Fruit fly (Drosophila melanogaster) S2 (cell line): ENCODE data around the gene Agpat4.

Source experiments
- CG8478 ChIP-seq: fragments of >200 bp; optimal IDR thresholded peaks from 2 replicates; lab custom pipeline; 2018
- CTCF ChIP-seq, 2 experiments: fragments of >200 bp; optimal IDR thresholded peaks; 2 replicates each; lab custom pipeline; 2018

Gene Agpat4

DNA sequence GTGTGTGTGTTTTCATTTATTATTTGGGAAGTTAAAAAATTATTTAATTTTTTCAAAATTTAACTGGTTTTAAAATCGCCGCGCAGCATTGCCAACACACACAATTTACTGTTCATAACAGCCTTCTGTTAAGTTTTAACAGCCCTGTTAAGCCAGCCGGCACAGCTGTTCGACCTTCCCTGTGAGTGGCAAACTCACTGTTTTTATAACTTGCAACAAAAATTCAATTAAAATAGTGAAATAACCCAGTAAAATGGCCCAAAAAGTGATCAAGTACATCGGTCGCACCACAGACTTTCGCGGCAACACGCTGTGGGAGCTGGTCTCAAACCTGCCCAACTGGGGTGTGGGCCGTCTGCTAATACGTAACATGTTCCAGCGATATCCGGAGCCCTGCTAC lies 33.5 kb downstream of the Agpat4 start, which contains the start of gene mRpS34:
Gene mRpS34 (plus strand): TSS at position 161 of the 400 bp plus-strand sequence.
- no peak for TF ChIP-seq CTCF (optimal IDR thresholded peaks at IDR 0.05; lab: Kevin White, UChicago)
- no peak for TF ChIP-seq CG8478

DNA sequence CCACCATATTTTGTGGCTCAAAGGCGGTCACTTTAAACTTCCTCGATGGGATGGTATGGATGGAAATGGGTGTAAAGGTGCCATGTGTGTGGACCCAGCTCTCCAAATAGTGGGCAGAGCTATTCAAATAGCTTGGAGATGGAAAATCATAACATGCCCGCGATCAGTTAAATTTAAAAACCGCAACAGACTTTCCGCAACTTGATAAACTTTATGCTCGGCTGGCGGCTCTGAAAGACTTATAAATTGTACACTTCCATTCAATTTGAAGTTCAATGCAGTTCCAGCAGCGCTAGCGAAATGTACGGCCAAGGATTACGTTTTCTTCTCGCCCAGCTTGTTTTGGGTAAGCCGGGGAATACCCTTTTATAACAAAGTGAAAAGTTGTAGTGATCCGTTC lies 35.3 kb downstream of the Agpat4 start, which contains the start of gene CG33257:
Gene CG33257 (plus strand): TSS at position 301 of the 400 bp plus-strand sequence.
- TF ChIP-seq CG8478: no peak
- no peak for TF ChIP-seq CTCF (optimal IDR thresholded peaks at IDR 0.05; lab: Kevin White, UChicago)

DNA sequence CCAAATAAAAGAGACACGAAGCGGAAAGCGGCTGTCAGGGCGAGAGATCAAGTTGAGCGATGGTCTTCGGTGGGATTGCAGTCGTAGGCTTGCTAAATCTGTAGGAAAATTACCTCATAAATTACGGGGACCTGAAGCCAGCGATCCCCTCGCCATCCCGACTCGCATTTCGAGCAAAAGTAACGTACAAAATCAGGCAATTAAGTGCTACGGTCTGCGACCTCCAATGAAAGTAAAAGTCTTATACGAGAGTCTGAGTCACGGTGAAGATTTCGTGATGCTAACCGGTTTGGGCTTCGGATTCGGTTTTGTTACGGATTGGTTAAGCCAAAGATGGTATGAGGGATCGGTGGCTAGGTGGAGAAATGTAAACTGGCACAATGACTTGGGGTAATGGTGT lies 41.5 kb downstream of the Agpat4 start:
- TF ChIP-seq CTCF (optimal IDR thresholded peaks at IDR 0.05; lab: Kevin White, UChicago): no peak
- TF ChIP-seq CG8478: no peak

DNA sequence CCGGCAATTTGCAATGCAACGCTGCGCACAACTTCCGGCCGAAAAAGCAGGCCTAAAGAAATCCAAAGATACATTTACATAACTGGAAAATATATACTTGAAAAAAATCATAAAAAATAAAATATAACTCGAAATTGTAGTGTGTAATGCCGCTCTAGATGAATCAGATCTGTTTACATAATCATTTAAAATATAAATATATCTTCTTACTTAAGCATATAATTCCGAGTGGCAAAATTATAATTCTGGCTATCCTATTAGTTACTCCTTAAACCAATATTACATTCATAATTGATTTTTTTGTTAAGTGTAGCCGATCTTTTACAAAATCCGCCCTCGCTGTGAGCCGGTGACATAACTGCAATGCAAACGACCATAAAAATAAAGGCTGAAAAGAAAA lies 41.9 kb downstream of the Agpat4 start:
- TF ChIP-seq CTCF (optimal IDR thresholded peaks at IDR 0.05; lab: Kevin White, UChicago) (no peak), CG8478 (no peak)

DNA sequence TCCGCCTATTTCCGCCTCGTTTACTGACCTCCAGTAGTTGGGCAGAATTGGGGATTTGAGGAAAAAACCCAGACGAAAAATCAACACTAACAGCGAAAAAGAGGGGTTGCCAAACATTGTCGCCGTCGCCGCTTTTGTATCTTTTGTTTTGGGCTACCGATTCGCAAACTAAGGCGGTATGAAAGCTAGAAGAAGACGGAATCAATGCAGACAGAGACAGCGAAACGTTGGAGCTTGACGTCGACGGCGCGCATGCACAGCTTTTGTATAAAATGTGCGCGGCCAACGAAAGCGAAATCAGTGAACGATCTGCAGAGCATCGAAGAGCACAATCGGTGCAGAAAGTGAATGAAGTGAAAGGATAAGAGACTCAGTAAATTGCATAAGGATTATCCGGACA lies 42.7 kb downstream of the Agpat4 start, which contains the start of gene CG4998:
Gene CG4998 (plus strand): TSS at position 301 of the 400 bp plus-strand sequence.
- no peak for TF ChIP-seq CG8478
- TF ChIP-seq CTCF (optimal IDR thresholded peaks at IDR 0.05; lab: Kevin White, UChicago): no peak

DNA sequence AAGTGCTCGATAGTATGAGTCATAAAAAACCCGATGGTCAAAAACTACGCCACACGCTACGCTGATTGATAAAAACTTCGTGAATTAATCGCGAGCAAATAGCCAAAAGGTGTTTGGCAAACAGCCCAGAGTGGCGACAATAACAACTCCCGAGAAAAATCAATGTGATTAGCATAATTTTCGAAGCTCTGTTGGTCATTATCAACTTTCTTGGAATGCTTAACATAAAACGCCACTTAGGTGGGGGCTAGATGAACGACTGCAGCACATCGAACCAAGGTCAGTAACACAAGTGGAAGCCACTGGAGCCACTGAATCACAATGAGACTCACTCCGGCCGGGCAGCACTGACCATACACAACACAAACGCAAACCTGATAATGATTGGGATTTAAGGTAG lies 43.6 kb downstream of the Agpat4 start:
- TF ChIP-seq CTCF (optimal IDR thresholded peaks at IDR 0.05; lab: Kevin White, UChicago) (no peak), CG8478 (no peak)

DNA sequence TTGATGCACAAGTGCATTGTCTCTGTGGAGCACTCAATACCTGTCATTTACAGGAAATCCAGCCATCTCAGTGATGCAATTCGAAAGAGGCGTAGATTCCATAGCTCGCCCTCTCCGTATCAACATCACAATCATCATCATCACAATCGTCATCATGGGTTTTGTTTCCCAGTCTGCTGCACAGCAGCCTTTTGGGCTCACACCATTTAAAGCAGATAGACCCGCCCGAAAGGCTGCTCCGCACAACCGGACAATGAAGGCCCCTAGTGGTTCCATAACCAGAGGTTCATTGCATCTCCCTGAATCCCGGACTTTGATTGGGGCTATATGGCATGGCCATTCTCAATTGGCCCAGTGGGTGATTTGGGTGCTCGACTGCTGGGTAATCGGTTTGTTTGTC lies 46.5 kb downstream of the Agpat4 start:
- no peak for TF ChIP-seq CTCF (optimal IDR thresholded peaks at IDR 0.05; lab: Kevin White, UChicago)
- TF ChIP-seq CG8478: no peak

DNA sequence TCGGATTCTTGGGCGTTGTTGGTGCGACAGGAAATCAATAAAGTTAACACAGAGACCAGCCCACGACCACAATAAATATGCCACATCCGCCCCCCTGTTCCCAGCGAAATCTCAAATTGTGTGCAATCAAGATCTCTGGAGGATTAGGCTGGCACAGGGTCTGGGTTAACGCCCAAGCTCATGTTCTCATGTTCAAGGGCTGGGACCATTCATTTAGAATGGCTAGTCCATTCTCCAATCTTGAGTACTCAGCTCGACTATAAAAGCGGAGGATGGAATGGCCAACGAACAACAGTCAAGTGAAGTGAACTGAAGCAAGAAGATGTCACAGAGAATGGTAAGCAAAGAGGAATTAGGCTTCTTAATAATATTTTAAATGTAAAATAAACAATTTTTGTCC lies 48.4 kb downstream of the Agpat4 start, which contains the start of gene CG13056:
Gene CG13056 (plus strand): TSS at position 301 of the 400 bp plus-strand sequence.
- no peak for TF ChIP-seq CG8478
- no peak for TF ChIP-seq CTCF (optimal IDR thresholded peaks at IDR 0.05; lab: Kevin White, UChicago)

DNA sequence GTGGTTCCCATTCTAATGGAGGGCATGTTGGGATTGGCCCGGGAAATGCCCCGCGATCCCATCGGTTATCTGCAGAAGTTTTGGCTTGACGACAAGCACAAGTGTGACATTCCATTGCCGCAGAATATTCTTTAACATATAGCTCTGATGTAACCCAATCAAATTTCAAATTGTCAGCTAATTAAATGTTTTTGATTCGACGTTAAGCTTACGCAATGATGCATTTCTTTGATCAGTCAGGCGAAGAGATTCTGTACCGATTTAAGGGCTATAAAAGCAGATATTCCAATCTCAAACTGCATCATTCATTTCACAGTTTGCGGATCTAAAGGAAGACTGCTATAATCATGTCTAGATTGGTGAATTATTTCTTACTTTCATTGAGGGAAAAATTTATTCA lies 49.7 kb downstream of the Agpat4 start, which contains the start of gene retinin:
Gene retinin (plus strand): TSS at position 301 of the 400 bp plus-strand sequence.
- no peak for TF ChIP-seq CG8478
- no peak for TF ChIP-seq CTCF (optimal IDR thresholded peaks at IDR 0.05; lab: Kevin White, UChicago)

DNA sequence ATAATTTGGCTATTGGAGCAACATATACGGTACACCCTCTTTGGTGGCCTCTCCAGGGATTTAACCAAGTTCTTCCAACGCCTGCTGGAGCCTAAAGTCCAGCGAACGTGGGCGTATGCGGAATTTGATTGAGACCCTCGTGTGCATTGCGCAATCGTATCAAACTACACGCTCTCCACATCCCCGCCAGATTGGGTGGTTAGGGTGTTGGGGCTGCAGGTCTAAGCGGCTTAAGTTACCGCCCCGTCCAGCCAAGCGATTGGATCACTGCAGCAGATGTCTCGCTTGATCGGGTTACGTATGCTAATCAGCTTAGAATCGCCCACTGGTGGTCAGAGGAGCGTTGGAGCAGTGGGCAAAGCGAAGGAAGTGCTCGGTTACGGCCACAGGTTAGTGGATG lies 50.6 kb downstream of the Agpat4 start, which contains the start of gene CG33060:
Gene CG33060 (plus strand): TSS at position 301 of the 400 bp plus-strand sequence.
- TF ChIP-seq CG8478 (no peak), CTCF (optimal IDR thresholded peaks at IDR 0.05; lab: Kevin White, UChicago) (no peak)

DNA sequence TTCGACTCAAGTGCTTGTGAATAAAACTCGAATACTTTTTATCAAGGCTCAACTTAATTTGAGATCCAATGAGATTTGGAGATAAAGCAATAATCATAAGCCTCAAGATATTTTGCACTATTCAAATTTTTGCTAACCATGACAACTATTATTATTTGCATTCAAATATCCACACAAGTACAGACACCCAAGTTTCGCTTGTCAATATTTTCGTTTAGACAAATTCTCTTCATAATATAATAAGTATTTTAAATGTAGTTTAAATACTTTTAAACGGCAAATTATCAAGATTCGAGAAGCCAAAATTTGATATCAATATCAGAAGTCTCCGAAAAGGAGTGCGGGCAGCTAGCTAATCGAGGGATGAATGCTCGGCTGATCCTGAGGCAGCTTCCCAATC lies 51.9 kb downstream of the Agpat4 start, which contains the start of gene CG33061:
Gene CG33061 (plus strand): TSS at position 301 of the 400 bp plus-strand sequence.
- no peak for TF ChIP-seq CG8478
- TF ChIP-seq CTCF (optimal IDR thresholded peaks at IDR 0.05; lab: Kevin White, UChicago): no peak
